Comparison of ENCODE assay signal across 3 worm cellular contexts in the genomic region with DNA sequence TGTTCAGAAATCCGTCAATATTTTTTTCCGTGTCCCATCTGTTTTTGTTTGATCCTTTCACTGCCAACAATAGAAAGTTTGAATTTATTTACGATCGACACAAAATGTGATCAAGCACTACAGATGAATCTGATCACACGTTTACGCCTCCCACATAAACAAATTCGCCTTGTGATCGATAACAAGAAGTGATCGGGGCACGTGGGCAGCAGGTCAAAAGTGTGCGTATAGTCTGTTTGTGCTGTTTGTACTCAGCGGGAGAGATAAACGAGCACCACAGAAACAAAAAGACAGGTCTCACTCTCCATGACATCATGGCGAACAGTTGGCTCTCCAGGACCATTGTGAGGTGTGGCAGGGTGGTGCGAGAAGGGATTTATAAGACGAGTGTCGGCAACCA.
TF ChIP-seq lines count a peak whose summit lies in the region.

No protein-coding gene starts in this region.

TF ChIP-seq in whole organism, L1 larva, 84 proteins besides CTCF, POLR2A, EP300 and RAD21 (continued from another document and continues in another):
- TF ChIP-seq dsc-1 (tag; optimal IDR thresholded peaks at IDR 0.05; lab: Kevin White, UChicago) (peak; percentile 74), hpl-2 (GFP tag; optimal IDR thresholded peaks at IDR 0.05; lab: Kevin White, UChicago) (no peak), snu-23 (GFP tag; optimal IDR thresholded peaks at IDR 0.05; lab: Kevin White, UChicago) (peak; percentile 89), vab-15 (tag; optimal IDR thresholded peaks at IDR 0.05; lab: Kevin White, UChicago) (no peak), aha-1 (tag; optimal IDR thresholded peaks at IDR 0.05; lab: Kevin White, UChicago) (no peak), nhr-71 (tag; optimal IDR thresholded peaks at IDR 0.05; lab: Kevin White, UChicago) (peak; percentile 98), nhr-20 (tag; optimal IDR thresholded peaks at IDR 0.05; lab: Kevin White, UChicago) (peak; percentile 97), isw-1 (GFP tag; IDR thresholded peaks at IDR 0.05; lab: Robert Waterston, UW) (no peak), nhr-11 (tag; optimal IDR thresholded peaks at IDR 0.05; lab: Kevin White, UChicago) (peak; percentile 89), nhr-28 (tag; optimal IDR thresholded peaks at IDR 0.05; lab: Kevin White, UChicago) (peak; percentile 55), C04F5.9 (tag; optimal IDR thresholded peaks at IDR 0.05; lab: Kevin White, UChicago) (no peak), snpc-4 (tag; optimal IDR thresholded peaks at IDR 0.05; lab: Kevin White, UChicago) (no peak), swsn-7 (tag; optimal IDR thresholded peaks at IDR 0.05; lab: Kevin White, UChicago) (peak; percentile 69), hlh-17 (GFP tag; optimal IDR thresholded peaks at IDR 0.05; lab: Kevin White, UChicago; ENCODE audit: borderline replicate concordance) (no peak), ceh-90 (tag; optimal IDR thresholded peaks at IDR 0.05; lab: Kevin White, UChicago) (no peak), unc-98 (GFP tag; IDR thresholded peaks at IDR 0.05; lab: Robert Waterston, UW) (no peak), unc-62 (GFP tag; optimal IDR thresholded peaks at IDR 0.05; lab: Kevin White, UChicago) (no peak), tlp-1 (tag; optimal IDR thresholded peaks at IDR 0.05; lab: Kevin White, UChicago) (no peak), fkh-4 (tag; optimal IDR thresholded peaks at IDR 0.05; lab: Kevin White, UChicago; ENCODE audit: borderline replicate concordance) (no peak), egl-13 (tag; optimal IDR thresholded peaks at IDR 0.05; lab: Kevin White, UChicago) (no peak), nhr-77 (tag; optimal IDR thresholded peaks at IDR 0.05; lab: Kevin White, UChicago) (no peak), pag-3 (tag; optimal IDR thresholded peaks at IDR 0.05; lab: Kevin White, UChicago; ENCODE audit: borderline replicate concordance, insufficient read depth) (peak; percentile 54), aly-2 (tag; optimal IDR thresholded peaks at IDR 0.05; lab: Kevin White, UChicago) (no peak), pqm-1 (tag; optimal IDR thresholded peaks at IDR 0.05; lab: Kevin White, UChicago) (no peak), ceh-8 (GFP tag; optimal IDR thresholded peaks at IDR 0.05; lab: Kevin White, UChicago) (no peak), unc-30 (tag; optimal IDR thresholded peaks at IDR 0.05; lab: Kevin White, UChicago) (no peak), efl-1 (optimal IDR thresholded peaks at IDR 0.05; lab: Kevin White, UChicago) (peak; percentile 34 to 42), efl-1 (GFP tag; optimal IDR thresholded peaks at IDR 0.05 in 1 of 2; lab: Kevin White, UChicago) (peak; percentile 10 to 84), ztf-11 (tag; optimal IDR thresholded peaks at IDR 0.05; lab: Kevin White, UChicago) (no peak), F16B12.6 (tag; optimal IDR thresholded peaks at IDR 0.05; lab: Kevin White, UChicago) (no peak), unc-130 (tag; optimal IDR thresholded peaks at IDR 0.05; lab: Kevin White, UChicago) (peak; percentile 95), alr-1 (tag; optimal IDR thresholded peaks at IDR 0.05; lab: Kevin White, UChicago; ENCODE audit: borderline replicate concordance) (no peak), nhr-90 (tag; optimal IDR thresholded peaks at IDR 0.05; lab: Kevin White, UChicago; ENCODE audit: poor library complexity) (peak; percentile 91), nhr-85 (tag; lab: Kevin White, UChicago) (peak; percentile 96), mab-9 (GFP tag; IDR thresholded peaks at IDR 0.05; lab: Robert Waterston, UW) (peak; percentile 48; the same call in 1 of the 2 replicates), ceh-82 (tag; optimal IDR thresholded peaks at IDR 0.05; lab: Kevin White, UChicago) (peak in 2 of 3 experiments; percentile 3 to 26), nhr-76 (tag; optimal IDR thresholded peaks at IDR 0.05; lab: Kevin White, UChicago) (no peak), fkh-10 (GFP tag; optimal IDR thresholded peaks at IDR 0.05; lab: Kevin White, UChicago) (no peak), zip-4 (GFP tag; optimal IDR thresholded peaks at IDR 0.05; lab: Kevin White, UChicago) (peak; percentile 3), mdl-1 (tag; optimal IDR thresholded peaks at IDR 0.05; lab: Kevin White, UChicago) (peak in 1 of 2 experiments; percentile 99), C16A3.4 (tag; optimal IDR thresholded peaks at IDR 0.05; lab: Kevin White, UChicago) (peak; percentile 65), fos-1 (tag; optimal IDR thresholded peaks at IDR 0.05; lab: Kevin White, UChicago) (peak; percentile 19)

TF ChIP-seq in whole organism, L3 larva, 47 proteins besides CTCF, POLR2A, EP300 and RAD21 (continued from another document):
- TF ChIP-seq ceh-28 (tag; optimal IDR thresholded peaks at IDR 0.05; lab: Kevin White, UChicago) (peak; percentile 57), daf-12 (tag; optimal IDR thresholded peaks at IDR 0.05; lab: Kevin White, UChicago) (no peak), nfya-1 (tag; optimal IDR thresholded peaks at IDR 0.05; lab: Kevin White, UChicago; ENCODE audit: insufficient read depth) (peak; percentile 67), hmg-11 (tag; optimal IDR thresholded peaks at IDR 0.05; lab: Kevin White, UChicago) (no peak), lin-39 (tag; optimal IDR thresholded peaks at IDR 0.05; lab: Kevin White, UChicago) (peak; percentile 62), nhr-43 (tag; optimal IDR thresholded peaks at IDR 0.05; lab: Kevin White, UChicago; ENCODE audit: poor library complexity, severe bottlenecking) (peak; percentile 91), ceh-9 (tag; optimal IDR thresholded peaks at IDR 0.05; lab: Kevin White, UChicago) (no peak), egl-27 (tag; optimal IDR thresholded peaks at IDR 0.05; lab: Kevin White, UChicago) (peak; percentile 37), snpc-4 (tag; optimal IDR thresholded peaks at IDR 0.05; lab: Kevin White, UChicago) (peak; percentile 2), ztf-11 (tag; optimal IDR thresholded peaks at IDR 0.05; lab: Kevin White, UChicago) (no peak)

TF ChIP-seq in whole organism, young adult, 124 proteins besides CTCF, POLR2A, EP300 and RAD21 (continued from another document and continues in another):
- TF ChIP-seq ceh-27 (GFP tag; optimal IDR thresholded peaks at IDR 0.05; lab: Kevin White, UChicago) (peak; percentile 5), lag-1 (GFP tag; IDR thresholded peaks at IDR 0.05; lab: Robert Waterston, UW) (no peak), hsf-1 (GFP tag; IDR thresholded peaks at IDR 0.05; lab: Robert Waterston, UW) (0 out of 2 replicates have a peak, but pooled peaks have one; percentile 34), Y56A3A.18 (GFP tag; IDR thresholded peaks at IDR 0.05; lab: Robert Waterston, UW) (no peak), nhr-80 (tag; optimal IDR thresholded peaks at IDR 0.05; lab: Kevin White, UChicago) (peak; percentile 90), lin-35 (GFP tag; optimal IDR thresholded peaks at IDR 0.05; lab: Kevin White, UChicago) (peak in 1 of 3 experiments; percentile 2), sptf-2 (GFP tag; optimal IDR thresholded peaks at IDR 0.05; lab: Kevin White, UChicago) (no peak), F23B12.7 (tag; optimal IDR thresholded peaks at IDR 0.05; lab: Kevin White, UChicago; ENCODE audit: insufficient read depth) (no peak), B0035.1 (tag; optimal IDR thresholded peaks at IDR 0.05; lab: Kevin White, UChicago) (no peak), snpc-1.1 (tag; optimal IDR thresholded peaks at IDR 0.05; lab: Kevin White, UChicago; ENCODE audit: insufficient read depth) (no peak), ztf-3 (GFP tag; optimal IDR thresholded peaks at IDR 0.05; lab: Kevin White, UChicago) (peak; percentile 19), zim-3 (tag; optimal IDR thresholded peaks at IDR 0.05; lab: Kevin White, UChicago) (no peak), snpc-1.3 (tag; optimal IDR thresholded peaks at IDR 0.05; lab: Kevin White, UChicago; ENCODE audit: insufficient read depth) (no peak), dpff-1 (tag; optimal IDR thresholded peaks at IDR 0.05; lab: Kevin White, UChicago) (peak; percentile 34), ztf-22 (GFP tag; optimal IDR thresholded peaks at IDR 0.05; lab: Kevin White, UChicago) (peak; percentile 81), nhr-27 (tag; optimal IDR thresholded peaks at IDR 0.05; lab: Kevin White, UChicago) (no peak), ceh-40 (GFP tag; IDR thresholded peaks at IDR 0.05; lab: Robert Waterston, UW) (no peak), nhr-179 (tag; optimal IDR thresholded peaks at IDR 0.05; lab: Kevin White, UChicago) (no peak), F57A8.1 (GFP tag; optimal IDR thresholded peaks at IDR 0.05; lab: Kevin White, UChicago) (no peak), attf-6 (GFP tag; IDR thresholded peaks at IDR 0.05; lab: Robert Waterston, UW) (no peak), repo-1 (tag; optimal IDR thresholded peaks at IDR 0.05; lab: Kevin White, UChicago) (peak; percentile 62), F22D6.2 (tag; optimal IDR thresholded peaks at IDR 0.05; lab: Kevin White, UChicago) (peak; percentile 76), lir-1 (GFP tag; conservative IDR thresholded peaks at IDR 0.05; lab: Robert Waterston, UW) (peak; percentile 65), F49E8.2 (tag; optimal IDR thresholded peaks at IDR 0.05; lab: Kevin White, UChicago; ENCODE audit: insufficient read depth) (no peak), zfh-2 (GFP tag; conservative IDR thresholded peaks at IDR 0.05; lab: Robert Waterston, UW) (peak; percentile 44; the same call in 1 of the 2 replicates), rpc-1 (optimal IDR thresholded peaks at IDR 0.05; lab: Kevin White, UChicago) (no peak), rpc-1 (tag; optimal IDR thresholded peaks at IDR 0.05; lab: Kevin White, UChicago) (no peak), pbrm-1 (GFP tag; IDR thresholded peaks at IDR 0.05; lab: Robert Waterston, UW) (peak; percentile 70; the same call in 1 of the 2 replicates), madf-10 (tag; optimal IDR thresholded peaks at IDR 0.05; lab: Kevin White, UChicago) (no peak), die-1 (tag; optimal IDR thresholded peaks at IDR 0.05; lab: Kevin White, UChicago) (no peak), ztf-6 (GFP tag; IDR thresholded peaks at IDR 0.05; lab: Robert Waterston, UW) (no peak), attf-5 (GFP tag; optimal IDR thresholded peaks at IDR 0.05; lab: Kevin White, UChicago) (peak; percentile 34), F39B2.1 (GFP tag; IDR thresholded peaks at IDR 0.05; lab: Robert Waterston, UW) (no peak), Y95B8A.8 (GFP tag; IDR thresholded peaks at IDR 0.05; lab: Robert Waterston, UW) (0 out of 2 replicates have a peak, but pooled peaks have one; percentile 59), sea-2 (GFP tag; IDR thresholded peaks at IDR 0.05; lab: Robert Waterston, UW) (peak; percentile 51; the same call in 1 of the 2 replicates), mxl-1 (tag; optimal IDR thresholded peaks at IDR 0.05; lab: Kevin White, UChicago) (no peak), athp-1 (tag; optimal IDR thresholded peaks at IDR 0.05; lab: Kevin White, UChicago) (peak; percentile 24), hmg-1.2 (GFP tag; IDR thresholded peaks at IDR 0.05; lab: Robert Waterston, UW) (no peak), Y67H2A.10 (GFP tag; conservative IDR thresholded peaks at IDR 0.05; lab: Robert Waterston, UW) (no peak), ceh-91 (GFP tag; IDR thresholded peaks at IDR 0.05; lab: Robert Waterston, UW) (no peak), hmg-20 (GFP tag; IDR thresholded peaks at IDR 0.05; lab: Robert Waterston, UW) (no peak), F55B11.4 (tag; optimal IDR thresholded peaks at IDR 0.05; lab: Kevin White, UChicago; ENCODE audit: borderline replicate concordance, insufficient read depth) (no peak), unc-62 (GFP tag; optimal IDR thresholded peaks at IDR 0.05; lab: Kevin White, UChicago) (no peak), ceh-58 (GFP tag; IDR thresholded peaks at IDR 0.05; lab: Robert Waterston, UW) (no peak), atf-7 (tag; optimal IDR thresholded peaks at IDR 0.05; lab: Kevin White, UChicago) (peak; percentile 94), nhr-120 (GFP tag; IDR thresholded peaks at IDR 0.05; lab: Robert Waterston, UW) (no peak), F33H1.4 (GFP tag; IDR thresholded peaks at IDR 0.05; lab: Robert Waterston, UW) (no peak), aptf-3 (GFP tag; IDR thresholded peaks at IDR 0.05; lab: Robert Waterston, UW) (no peak), bed-2 (GFP tag; IDR thresholded peaks at IDR 0.05; lab: Robert Waterston, UW) (no peak), cebp-2 (GFP tag; IDR thresholded peaks at IDR 0.05; lab: Robert Waterston, UW) (no peak), ztf-18 (tag; optimal IDR thresholded peaks at IDR 0.05; lab: Kevin White, UChicago) (no peak), T07F8.4 (tag; optimal IDR thresholded peaks at IDR 0.05; lab: Kevin White, UChicago) (no peak), unc-130 (GFP tag; optimal IDR thresholded peaks at IDR 0.05; lab: Kevin White, UChicago) (no peak), C17E4.6 (GFP tag; IDR thresholded peaks at IDR 0.05; lab: Robert Waterston, UW) (no peak), gei-17 (GFP tag; optimal IDR thresholded peaks at IDR 0.05; lab: Kevin White, UChicago) (no peak), hlh-26 (GFP tag; conservative IDR thresholded peaks at IDR 0.05; lab: Robert Waterston, UW) (no peak), Y53G8AR.9 (GFP tag; conservative IDR thresholded peaks at IDR 0.05; lab: Robert Waterston, UW) (peak; percentile 70), aptf-2 (GFP tag; conservative IDR thresholded peaks at IDR 0.05; lab: Robert Waterston, UW) (no peak), mel-28 (tag; optimal IDR thresholded peaks at IDR 0.05; lab: Kevin White, UChicago; ENCODE audit: borderline replicate concordance) (no peak), ceh-79 (tag; optimal IDR thresholded peaks at IDR 0.05; lab: Kevin White, UChicago) (no peak), mes-4 (tag; optimal IDR thresholded peaks at IDR 0.05; lab: Kevin White, UChicago) (no peak), dox-1 (GFP tag; IDR thresholded peaks at IDR 0.05; lab: Robert Waterston, UW) (peak; percentile 78), hrde-1 (tag; optimal IDR thresholded peaks at IDR 0.05; lab: Kevin White, UChicago; ENCODE audit: borderline replicate concordance) (no peak), ama-1 (optimal IDR thresholded peaks at IDR 0.05; lab: Kevin White, UChicago) (peak; percentile 62), ama-1 (GFP tag; optimal IDR thresholded peaks at IDR 0.05; lab: Kevin White, UChicago) (no peak), rec-8 (tag; optimal IDR thresholded peaks at IDR 0.05; lab: Kevin White, UChicago) (no peak), K12H6.12 (tag; optimal IDR thresholded peaks at IDR 0.05; lab: Kevin White, UChicago) (peak; percentile 76), nfyb-1 (GFP tag; IDR thresholded peaks at IDR 0.05; lab: Robert Waterston, UW) (peak; percentile 49), ztf-28 (GFP tag; IDR thresholded peaks at IDR 0.05; lab: Robert Waterston, UW) (no peak), sdz-38 (tag; optimal IDR thresholded peaks at IDR 0.05; lab: Kevin White, UChicago) (no peak), dpl-1 (GFP tag; optimal IDR thresholded peaks at IDR 0.05; lab: Kevin White, UChicago) (no peak), F52B5.7 (tag; optimal IDR thresholded peaks at IDR 0.05; lab: Kevin White, UChicago) (no peak), lin-54 (GFP tag; optimal IDR thresholded peaks at IDR 0.05; lab: Kevin White, UChicago) (peak; percentile 38), tbp1 (GFP tag; optimal IDR thresholded peaks at IDR 0.05; lab: Kevin White, UChicago) (peak; percentile 61), cebp-1 (GFP tag; IDR thresholded peaks at IDR 0.05; lab: Robert Waterston, UW) (peak; percentile 41; the same call in 1 of the 2 replicates), cebp-1 (tag; optimal IDR thresholded peaks at IDR 0.05; lab: Kevin White, UChicago) (peak; percentile 85), snpc-4 (GFP tag; optimal IDR thresholded peaks at IDR 0.05; lab: Kevin White, UChicago) (no peak), snpc-4 (tag; optimal IDR thresholded peaks at IDR 0.05; lab: Kevin White, UChicago) (peak in 3 of 4 experiments; percentile 16 to 36 (median 36)), lin-40 (tag; optimal IDR thresholded peaks at IDR 0.05; lab: Kevin White, UChicago) (peak; percentile 74), ZK185.1 (tag; optimal IDR thresholded peaks at IDR 0.05; lab: Kevin White, UChicago; ENCODE audit: poor library complexity, severe bottlenecking) (no peak), F57C9.4 (tag; optimal IDR thresholded peaks at IDR 0.05; lab: Kevin White, UChicago) (no peak)
